Worm (Caenorhabditis elegans) whole organism, L1 larva: ENCODE results near the gene paic-1.

ENCODE experiments used
- C04F5.9 ChIP-seq: sonication (generic microtip); optimal IDR thresholded peaks from 2 replicates; lab custom pipeline; 2016; ENCODE audit warnings: missing genetic modification characterization, missing compliant biosample characterization
- C16A3.4 ChIP-seq: fragments of 150-350 bp; optimal IDR thresholded peaks from 2 replicates; lab custom pipeline; 2014; ENCODE audit warnings: missing biosample characterization, missing genetic modification characterization
- aly-2 ChIP-seq: fragments of 150-350 bp; optimal IDR thresholded peaks from 2 replicates; lab custom pipeline; 2014; ENCODE audit warnings: missing biosample characterization, missing genetic modification characterization
- ama-1 ChIP-seq: fragments of 150-350 bp; optimal IDR thresholded peaks from 2 replicates; lab custom pipeline; 2014
- ceh-8 ChIP-seq: fragments of 200-800 bp; sonication (Bioruptor generic); optimal IDR thresholded peaks from 2 replicates; lab custom pipeline; 2018; ENCODE audit warnings: mild to moderate bottlenecking, missing genetic modification characterization, moderate library complexity, missing compliant biosample characterization
- ceh-88 ChIP-seq: fragments of 200-800 bp; sonication (Bioruptor generic); IDR thresholded peaks from 2 replicates; pipeline ENCODE4 v1.3.6; 2022; ENCODE audit warnings: missing genetic modification characterization, missing compliant biosample characterization
- ces-1 ChIP-seq: fragments of 150-350 bp; optimal IDR thresholded peaks from 2 replicates; lab custom pipeline; 2014; ENCODE audit warnings: missing biosample characterization, missing genetic modification reagents, missing genetic modification characterization
- dsc-1 ChIP-seq: sonication (generic microtip); optimal IDR thresholded peaks from 2 replicates; lab custom pipeline; 2016; ENCODE audit warnings: mild to moderate bottlenecking, missing genetic modification characterization, missing compliant biosample characterization
- efl-3 ChIP-seq: fragments of 200-800 bp; sonication (Bioruptor generic); optimal IDR thresholded peaks from 2 replicates; lab custom pipeline; 2018; ENCODE audit warnings: mild to moderate bottlenecking, missing genetic modification characterization, missing compliant biosample characterization
- egl-13 ChIP-seq: sonication (generic microtip); optimal IDR thresholded peaks from 2 replicates; lab custom pipeline; 2016; ENCODE audit warnings: missing genotype, missing genetic modification reagents, missing genetic modification characterization, missing compliant biosample characterization
- egl-27 ChIP-seq, 2 experiments: fragments of 150-350 bp in 1 of 2; sonication (generic microtip); optimal IDR thresholded peaks; 3 replicates each; lab custom pipeline; 2017 to 2018; ENCODE audit warnings: missing biosample characterization in 2 of 2, missing genetic modification characterization in 2 of 2, missing genetic modification reagents in 2 of 2
- ets-5 ChIP-seq: fragments of 200-800 bp; sonication (Bioruptor generic); IDR thresholded peaks from 2 replicates; pipeline ENCODE4 v1.3.6; 2022; ENCODE audit warnings: missing genetic modification characterization, missing compliant biosample characterization
- fkh-8 ChIP-seq: sonication (generic microtip); optimal IDR thresholded peaks from 2 replicates; lab custom pipeline; 2016; ENCODE audit warnings: mild to moderate bottlenecking, missing genetic modification characterization, missing compliant biosample characterization
- fos-1 ChIP-seq: fragments of 150-350 bp; optimal IDR thresholded peaks from 2 replicates; lab custom pipeline; 2014; ENCODE audit warnings: missing biosample characterization, missing genetic modification characterization
- grh-1 ChIP-seq: fragments of 200-800 bp; sonication (Bioruptor generic); IDR thresholded peaks from 2 replicates; pipeline ENCODE4 v1.3.6; 2022; ENCODE audit warnings: missing genetic modification reagents, missing genetic modification characterization, missing compliant biosample characterization
- irx-1 ChIP-seq: sonication (generic microtip); optimal IDR thresholded peaks from 2 replicates; lab custom pipeline; 2016; ENCODE audit warnings: missing genetic modification characterization, missing compliant biosample characterization
- lir-3 ChIP-seq: sonication (generic microtip); optimal IDR thresholded peaks from 2 replicates; lab custom pipeline; 2016; ENCODE audit warnings: mild to moderate bottlenecking, missing genetic modification characterization, moderate library complexity, missing compliant biosample characterization; ENCODE audit not compliant: poor library complexity
- lsy-2 ChIP-seq, 2 experiments: fragments of 150-350 bp; optimal IDR thresholded peaks; 2 replicates each; lab custom pipeline; 2014; ENCODE audit warnings: missing biosample characterization in 2 of 2, missing genetic modification characterization in 2 of 2
- mab-9 ChIP-seq: fragments of 200-800 bp; sonication (Bioruptor generic); IDR thresholded peaks from 2 replicates; pipeline ENCODE4 v1.3.6; 2022; ENCODE audit warnings: missing genetic modification reagents, missing genetic modification characterization, missing compliant biosample characterization
- mep-1 ChIP-seq: fragments of 150-350 bp; optimal IDR thresholded peaks from 2 replicates; lab custom pipeline; 2014; ENCODE audit warnings: missing biosample characterization, missing genetic modification characterization
- nhr-11 ChIP-seq: fragments of 150-350 bp; optimal IDR thresholded peaks from 2 replicates; lab custom pipeline; 2014; ENCODE audit warnings: missing biosample characterization, missing genetic modification characterization
- nhr-19 ChIP-seq: fragments of 200-800 bp; sonication (Bioruptor generic); conservative IDR thresholded peaks from 2 replicates; pipeline ENCODE4 v1.3.6; 2022; ENCODE audit warnings: missing genetic modification characterization, missing compliant biosample characterization
- nhr-20 ChIP-seq: sonication (generic microtip); optimal IDR thresholded peaks from 2 replicates; lab custom pipeline; 2016; ENCODE audit warnings: mild to moderate bottlenecking, missing genetic modification characterization, missing compliant biosample characterization
- nhr-237 ChIP-seq: fragments of 150-350 bp; optimal IDR thresholded peaks from 2 replicates; lab custom pipeline; 2014; ENCODE audit warnings: missing biosample characterization, missing genetic modification characterization
- nhr-28 ChIP-seq: fragments of 150-350 bp; optimal IDR thresholded peaks from 2 replicates; lab custom pipeline; 2014; ENCODE audit warnings: missing biosample characterization, missing genetic modification characterization
- nhr-71 ChIP-seq: sonication (generic microtip); optimal IDR thresholded peaks from 2 replicates; lab custom pipeline; 2016; ENCODE audit warnings: mild to moderate bottlenecking, missing genetic modification characterization, moderate library complexity, missing compliant biosample characterization
- pag-3 ChIP-seq: sonication (generic microtip); optimal IDR thresholded peaks from 2 replicates; lab custom pipeline; 2017; ENCODE audit warnings: missing genetic modification characterization, mild to moderate bottlenecking, missing compliant biosample characterization, antibody characterized with exemption, borderline replicate concordance; ENCODE audit not compliant: insufficient read depth
- rnt-1 ChIP-seq: sonication (generic microtip); optimal IDR thresholded peaks from 2 replicates; lab custom pipeline; 2016; ENCODE audit warnings: mild to moderate bottlenecking, missing genetic modification characterization, moderate library complexity, missing compliant biosample characterization
- snu-23 ChIP-seq: sonication (generic microtip); optimal IDR thresholded peaks from 2 replicates; lab custom pipeline; 2016; ENCODE audit warnings: missing genetic modification characterization, missing compliant biosample characterization
- swsn-7 ChIP-seq: sonication (generic microtip); optimal IDR thresholded peaks from 2 replicates; lab custom pipeline; 2016; ENCODE audit warnings: missing genetic modification characterization, missing compliant biosample characterization
- unc-130 ChIP-seq: fragments of 150-350 bp; optimal IDR thresholded peaks from 2 replicates; lab custom pipeline; 2017; ENCODE audit warnings: missing biosample characterization, missing genetic modification characterization, inconsistent platforms
- unc-30 ChIP-seq: sonication (generic microtip); optimal IDR thresholded peaks from 2 replicates; lab custom pipeline; 2017; ENCODE audit warnings: missing biosample characterization, missing genetic modification characterization
- zag-1 ChIP-seq: fragments of 150-350 bp; optimal IDR thresholded peaks from 2 replicates; lab custom pipeline; 2014; ENCODE audit warnings: missing biosample characterization, missing genetic modification characterization
- zip-4 ChIP-seq: fragments of 200-800 bp; sonication (Bioruptor generic); optimal IDR thresholded peaks from 2 replicates; lab custom pipeline; 2018; ENCODE audit warnings: mild to moderate bottlenecking, missing genetic modification characterization, moderate library complexity, missing compliant biosample characterization

paic-1 gene

ce11 chrII:4344317-4344716 is 28.0 kb downstream of the paic-1 start:
- TF ChIP-seq grh-1 (GFP tag; lab: Robert Waterston, UW) (no peak), ceh-8 (no peak), zip-4 (GFP tag; lab: Kevin White, UChicago) (no peak), lir-3 (no peak), rnt-1 (tag; lab: Kevin White, UChicago) (no peak), aly-2 (tag; lab: Kevin White, UChicago) (no peak), fos-1 (no peak), unc-30 (no peak), nhr-11 (tag; lab: Kevin White, UChicago) (no peak)

ce11 chrII:4341484-4341883 is 30.8 kb downstream of the paic-1 start:
- TF ChIP-seq nhr-20 (tag; lab: Kevin White, UChicago) (no peak), lir-3 (no peak), dsc-1 (no peak), ets-5 (GFP tag; lab: Robert Waterston, UW) (no peak), nhr-19 (GFP tag; lab: Robert Waterston, UW) (no peak), nhr-71 (tag; lab: Kevin White, UChicago) (no peak), egl-27 (tag; optimal IDR thresholded peaks at IDR 0.05; lab: Kevin White, UChicago) (no peak), unc-30 (no peak), C04F5.9 (tag; lab: Kevin White, UChicago) (no peak), lsy-2 (tag; optimal IDR thresholded peaks at IDR 0.05; lab: Kevin White, UChicago) (no peak), efl-3 (no peak), nhr-237 (tag; lab: Kevin White, UChicago) (no peak), ces-1 (GFP tag; lab: Kevin White, UChicago) (no peak), zag-1 (tag; lab: Kevin White, UChicago) (no peak)

ce11 chrII:4339882-4340281 is 32.4 kb downstream of the paic-1 start, which contains the start of gene athp-2:
Gene athp-2, plus strand, starts transcription at chrII:4340182.
- no peak for TF ChIP-seq mep-1 (tag; lab: Kevin White, UChicago)
- TF ChIP-seq mab-9: no peak
- TF ChIP-seq ces-1 (GFP tag; lab: Kevin White, UChicago): no peak
- no peak for TF ChIP-seq nhr-28
- TF ChIP-seq zip-4 (GFP tag; lab: Kevin White, UChicago): no peak
- TF ChIP-seq ceh-8: no peak
- no peak for TF ChIP-seq efl-3
- no peak for TF ChIP-seq unc-130 (tag; lab: Kevin White, UChicago)

- no peak for TF ChIP-seq mab-9
- TF ChIP-seq C16A3.4 (tag; lab: Kevin White, UChicago): no peak
- TF ChIP-seq zip-4 (GFP tag; lab: Kevin White, UChicago): no peak
Measured at ce11 chrII:4337731-4338130, 34.6 kb downstream of the paic-1 start.

DNA sequence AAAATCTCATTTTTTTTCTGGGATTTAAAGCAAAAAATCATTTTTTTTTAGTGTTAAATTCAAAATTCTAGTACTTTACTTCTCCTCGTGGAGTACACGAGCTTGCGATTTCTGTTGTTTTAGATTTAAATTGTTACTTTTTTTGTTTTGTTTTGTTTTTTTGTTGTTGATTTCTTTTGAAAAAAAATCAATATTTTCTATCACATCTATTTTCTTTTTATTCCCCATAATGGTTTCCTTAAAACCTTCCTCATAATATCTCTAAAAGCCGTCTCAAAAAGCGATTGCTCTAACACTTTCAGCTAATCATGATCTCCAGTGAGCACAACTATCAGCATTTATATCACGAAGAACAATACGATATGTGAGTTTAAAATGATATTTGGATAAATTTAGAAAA is 37.9 kb downstream of the paic-1 start, which contains the start of gene madf-3:
TSS of gene madf-3 (plus strand) at position 301 of the 400 bp plus-strand sequence.
- TF ChIP-seq fkh-8 (tag; lab: Kevin White, UChicago): no peak
- TF ChIP-seq irx-1 (tag; lab: Kevin White, UChicago): no peak
- no peak for TF ChIP-seq nhr-237 (tag; lab: Kevin White, UChicago)
- TF ChIP-seq ama-1: no peak

- no peak for TF ChIP-seq snu-23
- TF ChIP-seq egl-13 (tag; lab: Kevin White, UChicago): no peak
- no peak for TF ChIP-seq swsn-7
- TF ChIP-seq pag-3: no peak
- TF ChIP-seq ceh-88 (GFP tag; lab: Robert Waterston, UW): no peak
Measured at ce11 chrII:4328716-4329115, 43.6 kb downstream of the paic-1 start, which contains the start of gene H20J04.4. Gene H20J04.4, plus strand, starts transcription at chrII:4329016.
